Fruit fly (Drosophila melanogaster) whole organism, embryonic: ENCODE measurements around the gene CG3434.

ENCODE experiments used
- Abd-B ChIP-seq: fragments of 200-800 bp; sonication (Bioruptor generic); optimal IDR thresholded peaks from 2 replicates; lab custom pipeline; 2018; ENCODE audit warnings: missing biosample characterization, mild to moderate bottlenecking, missing genetic modification characterization, moderate library complexity
- Adf1 ChIP-seq: fragments of 200-800 bp; sonication (Bioruptor generic); IDR thresholded peaks from 2 replicates; pipeline ENCODE4 v1.3.6; 2022; ENCODE audit warnings: missing biosample characterization, missing genetic modification characterization
- Asciz ChIP-seq: fragments of 200-800 bp; sonication (Bioruptor generic); optimal IDR thresholded peaks from 2 replicates; lab custom pipeline; 2017; ENCODE audit warnings: missing biosample characterization, mild to moderate bottlenecking, missing genetic modification characterization, missing genetic modification reagents
- Atf-2 ChIP-seq: fragments of 200-800 bp; sonication (Bioruptor generic); optimal IDR thresholded peaks from 2 replicates; lab custom pipeline; 2016; ENCODE audit warnings: missing biosample characterization, missing genetic modification characterization
- CG11093 ChIP-seq: fragments of 200-800 bp; sonication (Bioruptor generic); IDR thresholded peaks from 3 replicates; pipeline ENCODE4 v1.3.6; 2022; ENCODE audit warnings: missing biosample characterization, missing genetic modification characterization
- CG11723 ChIP-seq: fragments of 200-800 bp; sonication (Bioruptor generic); optimal IDR thresholded peaks from 2 replicates; lab custom pipeline; 2017; ENCODE audit warnings: missing biosample characterization, mild to moderate bottlenecking, missing genetic modification characterization
- CG12659 ChIP-seq: fragments of 200-800 bp; sonication (Bioruptor generic); optimal IDR thresholded peaks from 3 replicates; lab custom pipeline; 2017; ENCODE audit warnings: mild to moderate bottlenecking, missing biosample characterization, missing genetic modification reagents, missing genetic modification characterization
- CG13894 ChIP-seq: fragments of 200-800 bp; sonication (Bioruptor generic); optimal IDR thresholded peaks from 3 replicates; lab custom pipeline; 2018; ENCODE audit warnings: missing biosample characterization, mild to moderate bottlenecking, missing genetic modification characterization, moderate library complexity
- CG15073 ChIP-seq: fragments of 200-800 bp; sonication (Bioruptor generic); optimal IDR thresholded peaks from 2 replicates; lab custom pipeline; 2016; ENCODE audit warnings: missing biosample characterization, missing genetic modification characterization
- CG16863 ChIP-seq: fragments of 200-800 bp; sonication (Bioruptor generic); optimal IDR thresholded peaks from 3 replicates; lab custom pipeline; 2016; ENCODE audit warnings: missing biosample characterization, missing genetic modification characterization
- CG18011 ChIP-seq: fragments of 200-800 bp; sonication (Bioruptor generic); optimal IDR thresholded peaks from 2 replicates; lab custom pipeline; 2017; ENCODE audit warnings: missing biosample characterization, missing genetic modification characterization, mild to moderate bottlenecking, moderate library complexity, missing genotype
- CG18262 ChIP-seq: fragments of 200-800 bp; optimal IDR thresholded peaks from 3 replicates; lab custom pipeline; 2019; ENCODE audit warnings: missing biosample characterization, mild to moderate bottlenecking, missing genetic modification characterization, moderate library complexity
- CG34376 ChIP-seq: fragments of 200-800 bp; sonication (Bioruptor generic); optimal IDR thresholded peaks from 2 replicates; lab custom pipeline; 2018; ENCODE audit warnings: missing biosample characterization, mild to moderate bottlenecking, missing genetic modification characterization
- CG5953 ChIP-seq: fragments of 200-800 bp; sonication (Bioruptor generic); IDR thresholded peaks from 2 replicates; pipeline ENCODE4 v1.3.6; 2022; ENCODE audit warnings: missing biosample characterization, missing genetic modification characterization
- CG7556 ChIP-seq: fragments of 200-800 bp; sonication (Bioruptor generic); optimal IDR thresholded peaks from 2 replicates; lab custom pipeline; 2017; ENCODE audit warnings: missing biosample characterization, mild to moderate bottlenecking, missing genetic modification characterization
- CG8290 ChIP-seq, 3 experiments: fragments of 200-800 bp; sonication (Bioruptor generic); optimal IDR thresholded peaks; 2 replicates each; lab custom pipeline; 2016 to 2019; ENCODE audit warnings: missing biosample characterization in 3 of 3, missing genetic modification characterization in 3 of 3, mild to moderate bottlenecking in 2 of 3, moderate library complexity in 1 of 3
- CG9932 ChIP-seq: fragments of 200-800 bp; sonication (Bioruptor generic); IDR thresholded peaks from 2 replicates; pipeline ENCODE4 v1.3.6; 2022; ENCODE audit warnings: missing biosample characterization, missing genetic modification characterization
- Dref ChIP-seq: fragments of 200-800 bp; sonication (Bioruptor generic); IDR thresholded peaks from 2 replicates; pipeline ENCODE4 v1.3.6; 2022; ENCODE audit warnings: missing biosample characterization, missing genetic modification characterization
- HLH3B ChIP-seq: fragments of 200-800 bp; sonication (Bioruptor generic); IDR thresholded peaks from 2 replicates; pipeline ENCODE4 v1.3.6; 2022; ENCODE audit warnings: missing biosample characterization, missing genetic modification characterization
- Hand ChIP-seq: fragments of 200-800 bp; sonication (Bioruptor generic); optimal IDR thresholded peaks from 2 replicates; lab custom pipeline; 2017; ENCODE audit warnings: mild to moderate bottlenecking, missing biosample characterization, missing genetic modification reagents, missing genetic modification characterization
- Hr3 ChIP-seq: fragments of 200-800 bp; sonication (Bioruptor generic); optimal IDR thresholded peaks from 3 replicates; lab custom pipeline; 2016; ENCODE audit warnings: missing biosample characterization, missing genetic modification characterization
- NC2α ChIP-seq: fragments of 200-800 bp; sonication (Bioruptor generic); optimal IDR thresholded peaks from 2 replicates; lab custom pipeline; 2016; ENCODE audit warnings: missing biosample characterization, missing genetic modification characterization
- Rx ChIP-seq: fragments of 200-800 bp; sonication (Bioruptor generic); IDR thresholded peaks from 2 replicates; pipeline ENCODE4 v1.3.6; 2022; ENCODE audit warnings: missing biosample characterization, missing genetic modification characterization
- Sox100B ChIP-seq: fragments of 200-800 bp; sonication (Bioruptor generic); optimal IDR thresholded peaks from 3 replicates; lab custom pipeline; 2018; ENCODE audit warnings: missing biosample characterization, mild to moderate bottlenecking, missing genetic modification characterization
- bbx ChIP-seq: fragments of 200-800 bp; sonication (Bioruptor generic); IDR thresholded peaks from 2 replicates; pipeline ENCODE4 v1.3.6; 2022; ENCODE audit warnings: missing biosample characterization, missing genetic modification characterization; ENCODE audit not compliant: partially characterized antibody
- bigmax ChIP-seq: fragments of 200-800 bp; sonication (Bioruptor generic); optimal IDR thresholded peaks from 2 replicates; lab custom pipeline; 2018; ENCODE audit warnings: missing biosample characterization, mild to moderate bottlenecking, missing genetic modification characterization
- caup ChIP-seq: fragments of 200-800 bp; sonication (Bioruptor generic); optimal IDR thresholded peaks from 3 replicates; lab custom pipeline; 2017; ENCODE audit warnings: missing biosample characterization, mild to moderate bottlenecking, missing genetic modification characterization, moderate library complexity; ENCODE audit not compliant: severe bottlenecking
- danr ChIP-seq: fragments of 200-800 bp; sonication (Bioruptor generic); IDR thresholded peaks from 2 replicates; pipeline ENCODE4 v1.3.6; 2022; ENCODE audit warnings: missing biosample characterization, missing genetic modification characterization
- ems ChIP-seq: fragments of 200-800 bp; sonication (Bioruptor generic); optimal IDR thresholded peaks from 3 replicates; lab custom pipeline; 2016; ENCODE audit warnings: missing biosample characterization, missing genetic modification characterization
- gce ChIP-seq: fragments of 200-800 bp; sonication (Bioruptor generic); IDR thresholded peaks from 3 replicates; pipeline ENCODE4 v1.3.6; 2022; ENCODE audit warnings: missing biosample characterization, missing genetic modification characterization
- gfzf ChIP-seq: fragments of 200-800 bp; sonication (Bioruptor generic); optimal IDR thresholded peaks from 2 replicates; lab custom pipeline; 2016; ENCODE audit warnings: missing biosample characterization, mild to moderate bottlenecking, missing genetic modification characterization, moderate library complexity
- jumu ChIP-seq: fragments of 200-800 bp; sonication (Bioruptor generic); optimal IDR thresholded peaks from 3 replicates; lab custom pipeline; 2016; ENCODE audit warnings: missing biosample characterization, missing genetic modification characterization
- kay ChIP-seq: fragments of 200-800 bp; sonication (Bioruptor generic); optimal IDR thresholded peaks from 2 replicates; lab custom pipeline; 2016; ENCODE audit warnings: missing biosample characterization, missing genetic modification characterization
- lov ChIP-seq, 2 experiments: fragments of 200-800 bp in 1 of 2; fragments of >200 bp in 1 of 2; sonication (Bioruptor generic) in 1 of 2; IDR thresholded peaks in 1 of 2; optimal IDR thresholded peaks in 1 of 2; 2 replicates in 1 of 2; 3 replicates in 1 of 2; pipeline versions ENCODE4 v1.3.6 to Lab custom; 2017 to 2022; ENCODE audit warnings: missing biosample characterization in 1 of 2, missing genetic modification characterization in 1 of 2
- mld ChIP-seq: fragments of 200-800 bp; sonication (Bioruptor generic); IDR thresholded peaks from 3 replicates; pipeline ENCODE4 v1.3.6; 2022; ENCODE audit warnings: missing biosample characterization, missing genetic modification characterization; ENCODE audit not compliant: partially characterized antibody
- pnt ChIP-seq: fragments of 200-800 bp; sonication (Bioruptor generic); optimal IDR thresholded peaks from 3 replicates; lab custom pipeline; 2016; ENCODE audit warnings: missing biosample characterization, missing genetic modification characterization
- pum ChIP-seq: fragments of 200-800 bp; sonication (Bioruptor generic); optimal IDR thresholded peaks from 2 replicates; lab custom pipeline; 2016; ENCODE audit warnings: missing biosample characterization, missing genetic modification characterization
- repo ChIP-seq: fragments of 200-800 bp; sonication (Bioruptor generic); optimal IDR thresholded peaks from 2 replicates; lab custom pipeline; 2016; ENCODE audit warnings: missing biosample characterization, missing genetic modification characterization
- sc ChIP-seq, 3 experiments: fragments of >200 bp in 2 of 3; fragments of 200-800 bp in 1 of 3; sonication (Bioruptor generic) in 1 of 3; optimal IDR thresholded peaks; 2 replicates in 2 of 3; 3 replicates in 1 of 3; lab custom pipeline; 2017; ENCODE audit warnings: mild to moderate bottlenecking in 1 of 3, missing biosample characterization in 1 of 3, missing genetic modification characterization in 1 of 3, missing genetic modification reagents in 1 of 3
- sima ChIP-seq: fragments of 200-800 bp; sonication (Bioruptor generic); optimal IDR thresholded peaks from 2 replicates; lab custom pipeline; 2016; ENCODE audit warnings: missing biosample characterization, missing genetic modification characterization
- slbo ChIP-seq: fragments of 200-800 bp; sonication (Bioruptor generic); IDR thresholded peaks from 2 replicates; pipeline ENCODE4 v1.3.6; 2022; ENCODE audit warnings: missing biosample characterization, missing genetic modification characterization
- tin ChIP-seq: fragments of 200-800 bp; sonication (Bioruptor generic); optimal IDR thresholded peaks from 3 replicates; lab custom pipeline; 2016; ENCODE audit warnings: missing biosample characterization, missing genetic modification characterization
- trem ChIP-seq: fragments of 200-800 bp; optimal IDR thresholded peaks from 3 replicates; lab custom pipeline; 2019; ENCODE audit warnings: missing biosample characterization, mild to moderate bottlenecking, missing genetic modification characterization, moderate library complexity
- tup ChIP-seq: fragments of 200-800 bp; sonication (Bioruptor generic); optimal IDR thresholded peaks from 2 replicates; lab custom pipeline; 2016; ENCODE audit warnings: missing biosample characterization, mild to moderate bottlenecking, missing genetic modification characterization, moderate library complexity
- tx ChIP-seq: fragments of 200-800 bp; sonication (Bioruptor generic); optimal IDR thresholded peaks from 2 replicates; lab custom pipeline; 2016; ENCODE audit warnings: missing biosample characterization, missing genetic modification characterization
- vvl ChIP-seq: fragments of 200-800 bp; sonication (Bioruptor generic); IDR thresholded peaks from 2 replicates; pipeline ENCODE4 v1.3.6; 2022; ENCODE audit warnings: missing biosample characterization, missing genetic modification characterization
- zfh2 ChIP-seq: fragments of 200-800 bp; sonication (Bioruptor generic); optimal IDR thresholded peaks from 2 replicates; lab custom pipeline; 2016; ENCODE audit warnings: missing biosample characterization, missing genetic modification characterization

Gene CG3434

DNA sequence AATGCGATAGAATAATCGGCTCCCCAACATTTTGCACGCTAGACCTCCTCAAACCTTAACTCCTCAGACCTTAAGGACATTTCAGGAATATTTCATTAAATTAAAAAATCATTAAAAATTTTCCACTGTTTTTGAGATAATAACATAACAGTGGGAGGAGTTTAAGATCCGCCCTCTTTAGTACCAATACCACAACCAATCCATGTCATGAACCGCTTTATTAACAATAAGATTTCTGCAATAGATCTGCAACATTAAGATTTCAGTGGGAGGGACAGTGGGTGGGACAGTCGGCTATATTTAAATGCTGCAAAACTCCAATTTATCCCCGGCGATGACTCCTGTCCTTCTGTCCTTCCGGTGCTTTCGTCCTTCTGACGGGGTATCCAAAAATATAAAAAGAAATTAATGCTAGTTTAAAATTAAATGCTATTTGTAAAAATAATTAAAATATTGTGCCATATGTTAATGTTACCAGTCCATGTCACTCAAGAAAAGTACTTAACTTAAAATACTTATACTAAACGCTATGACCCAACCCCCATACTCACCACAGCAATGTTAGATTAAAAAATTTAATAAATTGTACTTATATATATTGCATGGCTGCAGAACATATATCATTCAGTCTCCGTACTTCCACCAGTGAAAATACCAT is 17.8 kb downstream of the CG3434 start, which contains the start of gene Srg3 (continued):
- TF ChIP-seq CG7556 (GFP tag; lab: Kevin White, UChicago) = no peak
- TF ChIP-seq CG8290 (GFP tag; optimal IDR thresholded peaks at IDR 0.05; lab: Kevin White, UChicago) = no peak
- TF ChIP-seq CG8290 (tag; optimal IDR thresholded peaks at IDR 0.05; lab: Kevin White, UChicago) = peak in 1 of 2 experiments; percentile 43
- no peak for TF ChIP-seq pnt (GFP tag; lab: Kevin White, UChicago)
- no peak for TF ChIP-seq gfzf (GFP tag; lab: Kevin White, UChicago)
- TF ChIP-seq Rx (GFP tag; lab: Robert Waterston, UW) = no peak
- no peak for TF ChIP-seq pum (GFP tag; lab: Kevin White, UChicago)
- TF ChIP-seq zfh2 (GFP tag; lab: Kevin White, UChicago) = no peak
- TF ChIP-seq CG18262 = no peak
- TF ChIP-seq kay = no peak
- TF ChIP-seq Hr3 (GFP tag; lab: Kevin White, UChicago) = no peak
- TF ChIP-seq gce = no peak
- TF ChIP-seq CG9932 = peak; percentile 47
- TF ChIP-seq CG15073 (GFP tag; lab: Kevin White, UChicago) = no peak

- TF ChIP-seq jumu = peak; percentile 55
- no peak for TF ChIP-seq Sox100B (GFP tag; lab: Kevin White, UChicago)
- no peak for TF ChIP-seq CG18011
- no peak for TF ChIP-seq Atf-2
- TF ChIP-seq tup (GFP tag; lab: Kevin White, UChicago) = no peak
- TF ChIP-seq Hand (GFP tag; lab: Kevin White, UChicago) = no peak
- TF ChIP-seq sima = no peak
- TF ChIP-seq tx (GFP tag; lab: Kevin White, UChicago) = peak; percentile 26
- TF ChIP-seq HLH3B = no peak; the same call in 1 of the 2 replicates
- no peak for TF ChIP-seq NC2α
- peak; percentile 68; the same call in 1 of the 2 replicates for TF ChIP-seq vvl
- 0 out of 3 replicates have a peak, but pooled peaks have one; percentile 17 for TF ChIP-seq CG11093 (GFP tag; lab: Robert Waterston, UW)
- peak; percentile 85 for TF ChIP-seq bbx (GFP tag; lab: Robert Waterston, UW)
- peak; percentile 62 for TF ChIP-seq trem (tag; lab: Kevin White, UChicago)
- TF ChIP-seq slbo (GFP tag; lab: Robert Waterston, UW) = peak; percentile 88
- peak; percentile 35 for TF ChIP-seq caup
- peak; percentile 65 for TF ChIP-seq CG12659 (GFP tag; lab: Kevin White, UChicago)
- TF ChIP-seq Dref (GFP tag; lab: Robert Waterston, UW) = peak; percentile 68
- TF ChIP-seq sc (optimal IDR thresholded peaks at IDR 0.05; lab: Kevin White, UChicago) = no peak
- TF ChIP-seq sc (GFP tag; optimal IDR thresholded peaks at IDR 0.05; lab: Kevin White, UChicago) = no peak
- peak; percentile 88 for TF ChIP-seq Abd-B
- peak; percentile 66 for TF ChIP-seq CG13894 (tag; lab: Kevin White, UChicago)
- peak; percentile 8 for TF ChIP-seq CG34376 (GFP tag; lab: Kevin White, UChicago)
- TF ChIP-seq Asciz (GFP tag; lab: Kevin White, UChicago) = no peak
- no peak for TF ChIP-seq repo
- TF ChIP-seq danr (GFP tag; lab: Robert Waterston, UW) = no peak
- TF ChIP-seq ems (GFP tag; lab: Kevin White, UChicago) = peak; percentile 29
- no peak for TF ChIP-seq CG16863 (GFP tag; lab: Kevin White, UChicago)
- TF ChIP-seq mld (GFP tag; lab: Robert Waterston, UW) = peak; percentile 62; the same call in 1 of the 3 replicates
- no peak for TF ChIP-seq lov (optimal IDR thresholded peaks at IDR 0.05; lab: Kevin White, UChicago)
- TF ChIP-seq lov (GFP tag; IDR thresholded peaks at IDR 0.05; lab: Robert Waterston, UW) = 0 out of 3 replicates have a peak, but pooled peaks have one; percentile 24
- TF ChIP-seq bigmax (GFP tag; lab: Kevin White, UChicago) = peak; percentile 89
- no peak for TF ChIP-seq CG11723
- no peak for TF ChIP-seq Adf1 (GFP tag; lab: Robert Waterston, UW)
- no peak for TF ChIP-seq CG5953 (GFP tag; lab: Robert Waterston, UW)
- peak; percentile 72 for TF ChIP-seq tin (GFP tag; lab: Kevin White, UChicago)
Observed at dm6 chr3L:9441907-9442479, 18.6 kb downstream of the CG3434 start, which contains the start of the genes Bet3 and Nf-YA. Gene Bet3 (minus strand): TSS chr3L:9442267. Gene Nf-YA (minus strand): TSS chr3L:9442267.
